Worm (Caenorhabditis elegans) whole organism, L4 larva: ENCODE results near the gene bath-46.

Source experiments
- D1046.2 ChIP-seq: fragments of 200-800 bp; sonication (Bioruptor generic); IDR thresholded peaks from 2 replicates; pipeline ENCODE4 v1.3.6; 2022; ENCODE audit warnings: missing genetic modification characterization, missing compliant biosample characterization
- F26F4.8 ChIP-seq: fragments of 200-800 bp; sonication (Bioruptor generic); conservative IDR thresholded peaks from 2 replicates; pipeline ENCODE4 v1.3.6; 2022; ENCODE audit warnings: missing genetic modification characterization, missing compliant biosample characterization
- F49E8.2 ChIP-seq: sonication (generic microtip); optimal IDR thresholded peaks from 2 replicates; lab custom pipeline; 2016; ENCODE audit warnings: missing compliant biosample characterization, mild to moderate bottlenecking, missing genetic modification characterization, borderline replicate concordance
- Y105C5A.15 ChIP-seq: fragments of 200-800 bp; sonication (Bioruptor generic); IDR thresholded peaks from 2 replicates; pipeline ENCODE4 v1.3.6; 2022; ENCODE audit warnings: missing genetic modification characterization, missing compliant biosample characterization
- Y48G9A.11 ChIP-seq: fragments of 200-800 bp; sonication (Bioruptor generic); IDR thresholded peaks from 2 replicates; pipeline ENCODE4 v1.3.6; 2022; ENCODE audit warnings: missing genetic modification reagents, missing genetic modification characterization, missing compliant biosample characterization
- aha-1 ChIP-seq: fragments of 150-350 bp; peaks from one replicate; lab custom pipeline; 2014; ENCODE audit warnings: missing biosample characterization, missing genetic modification characterization
- arid-1 ChIP-seq: fragments of 200-800 bp; sonication (Bioruptor generic); conservative IDR thresholded peaks from 2 replicates; pipeline ENCODE4 v1.3.6; 2022; ENCODE audit warnings: missing genetic modification reagents, missing genetic modification characterization, missing compliant biosample characterization
- ceh-32 ChIP-seq: sonication (generic microtip); optimal IDR thresholded peaks from 2 replicates; lab custom pipeline; 2016; ENCODE audit warnings: mild to moderate bottlenecking, missing genetic modification characterization, missing compliant biosample characterization; ENCODE audit not compliant: poor library complexity
- ceh-82 ChIP-seq: sonication (generic microtip); optimal IDR thresholded peaks from 2 replicates; lab custom pipeline; 2017; ENCODE audit warnings: missing biosample characterization, missing genetic modification characterization
- ces-1 ChIP-seq: fragments of 150-350 bp; sonication (generic microtip); optimal IDR thresholded peaks from 4 replicates; lab custom pipeline; 2014; ENCODE audit warnings: missing biosample characterization, missing genetic modification reagents, missing genetic modification characterization
- cey-2 ChIP-seq: sonication (generic microtip); optimal IDR thresholded peaks from 3 replicates; lab custom pipeline; 2017; ENCODE audit warnings: missing genetic modification characterization, mild to moderate bottlenecking, missing compliant biosample characterization, antibody characterized with exemption, borderline replicate concordance; ENCODE audit not compliant: insufficient read depth
- daf-12 ChIP-seq: fragments of 150-350 bp; optimal IDR thresholded peaks from 2 replicates; lab custom pipeline; 2014; ENCODE audit warnings: missing biosample characterization, missing genetic modification reagents, missing genetic modification characterization
- daf-16 ChIP-seq, 3 experiments: sonication (generic microtip); optimal IDR thresholded peaks; 2 replicates each; lab custom pipeline; 2016 to 2017; ENCODE audit warnings: missing genetic modification characterization in 3 of 3, missing genetic modification reagents in 3 of 3, mild to moderate bottlenecking in 2 of 3, missing compliant biosample characterization in 2 of 3, missing biosample characterization in 1 of 3, moderate library complexity in 1 of 3
- dmd-6 ChIP-seq: fragments of 200-800 bp; sonication (Bioruptor generic); IDR thresholded peaks from 2 replicates; pipeline ENCODE4 v1.3.6; 2022; ENCODE audit warnings: missing genetic modification reagents, missing genetic modification characterization, missing compliant biosample characterization
- dmd-9 ChIP-seq: fragments of 200-800 bp; sonication (Bioruptor generic); IDR thresholded peaks from 2 replicates; pipeline ENCODE4 v1.3.6; 2022; ENCODE audit warnings: missing genetic modification reagents, missing genetic modification characterization, missing compliant biosample characterization
- dve-1 ChIP-seq: sonication (generic microtip); optimal IDR thresholded peaks from 2 replicates; lab custom pipeline; 2017; ENCODE audit warnings: antibody characterized with exemption, mild to moderate bottlenecking, missing genetic modification characterization, missing compliant biosample characterization; ENCODE audit not compliant: insufficient read depth
- egl-43 ChIP-seq: fragments of 200-800 bp; sonication (Bioruptor generic); IDR thresholded peaks from 2 replicates; pipeline ENCODE4 v1.3.6; 2022; ENCODE audit warnings: missing genetic modification reagents, missing genetic modification characterization, missing compliant biosample characterization
- fos-1 ChIP-seq: fragments of 150-350 bp; optimal IDR thresholded peaks from 2 replicates; lab custom pipeline; 2014; ENCODE audit warnings: missing biosample characterization, missing genetic modification characterization
- gei-8 ChIP-seq: fragments of 200-800 bp; sonication (Bioruptor generic); optimal IDR thresholded peaks from 2 replicates; lab custom pipeline; 2018; ENCODE audit warnings: mild to moderate bottlenecking, missing genetic modification characterization, missing compliant biosample characterization
- hlh-11 ChIP-seq: fragments of 200-800 bp; sonication (Bioruptor generic); optimal IDR thresholded peaks from 2 replicates; lab custom pipeline; 2018; ENCODE audit warnings: mild to moderate bottlenecking, missing genetic modification characterization, missing compliant biosample characterization
- hlh-30 ChIP-seq: sonication (generic microtip); optimal IDR thresholded peaks from 2 replicates; lab custom pipeline; 2017; ENCODE audit warnings: antibody characterized with exemption, mild to moderate bottlenecking, missing genetic modification characterization, missing compliant biosample characterization; ENCODE audit not compliant: insufficient read depth
- hmg-1.1 ChIP-seq: fragments of 200-800 bp; sonication (Bioruptor generic); IDR thresholded peaks from 2 replicates; pipeline ENCODE4 v1.3.6; 2022; ENCODE audit warnings: missing genetic modification reagents, missing genetic modification characterization, missing compliant biosample characterization
- lim-7 ChIP-seq: fragments of 200-800 bp; sonication (Bioruptor generic); IDR thresholded peaks from 2 replicates; pipeline ENCODE4 v1.3.6; 2022; ENCODE audit warnings: missing genetic modification characterization, missing compliant biosample characterization
- lin-13 ChIP-seq: fragments of 150-350 bp; optimal IDR thresholded peaks from 2 replicates; lab custom pipeline; 2014; ENCODE audit warnings: missing biosample characterization, missing genetic modification reagents, missing genetic modification characterization
- lin-15B ChIP-seq: fragments of 150-350 bp; sonication (generic microtip); optimal IDR thresholded peaks from 3 replicates; lab custom pipeline; 2014; ENCODE audit warnings: missing biosample characterization, missing genetic modification characterization
- lin-38 ChIP-seq: fragments of 200-800 bp; sonication (Bioruptor generic); IDR thresholded peaks from 2 replicates; pipeline ENCODE4 v1.3.6; 2022; ENCODE audit warnings: missing genetic modification reagents, missing genetic modification characterization, missing compliant biosample characterization
- lsy-2 ChIP-seq, 2 experiments: fragments of 150-350 bp in 1 of 2; sonication (generic microtip) in 1 of 2; optimal IDR thresholded peaks; 2 replicates each; lab custom pipeline; 2014 to 2017; ENCODE audit warnings: missing biosample characterization in 2 of 2, missing genetic modification characterization in 2 of 2
- madf-5 ChIP-seq, 2 experiments: fragments of 200-800 bp; sonication (Bioruptor generic); IDR thresholded peaks; 2 replicates each; pipeline ENCODE4 v1.3.6; 2022; ENCODE audit warnings: missing compliant biosample characterization in 2 of 2, missing genetic modification characterization in 2 of 2
- madf-9 ChIP-seq: fragments of 200-800 bp; sonication (Bioruptor generic); conservative IDR thresholded peaks from 2 replicates; pipeline ENCODE4 v1.3.6; 2022; ENCODE audit warnings: missing genetic modification reagents, missing genetic modification characterization, missing compliant biosample characterization
- mdl-1 ChIP-seq, 2 experiments: fragments of 150-350 bp in 1 of 2; sonication (generic microtip) in 1 of 2; optimal IDR thresholded peaks; 2 replicates each; lab custom pipeline; 2014 to 2017; ENCODE audit warnings: missing biosample characterization in 2 of 2, missing genetic modification characterization in 2 of 2
- mxl-2 ChIP-seq: fragments of 200-800 bp; sonication (Bioruptor generic); conservative IDR thresholded peaks from 2 replicates; pipeline ENCODE4 v1.3.6; 2022; ENCODE audit warnings: missing genetic modification reagents, missing genetic modification characterization, missing compliant biosample characterization
- nhr-102 ChIP-seq: sonication (generic microtip); optimal IDR thresholded peaks from 2 replicates; lab custom pipeline; 2016; ENCODE audit warnings: mild to moderate bottlenecking, missing genetic modification characterization, moderate library complexity, missing compliant biosample characterization
- nhr-11 ChIP-seq: fragments of 150-350 bp; optimal IDR thresholded peaks from 2 replicates; lab custom pipeline; 2014; ENCODE audit warnings: missing biosample characterization, missing genetic modification characterization
- nhr-111 ChIP-seq: fragments of 200-800 bp; sonication (Bioruptor generic); optimal IDR thresholded peaks from 2 replicates; lab custom pipeline; 2018; ENCODE audit warnings: mild to moderate bottlenecking, missing genetic modification characterization, missing compliant biosample characterization
- nhr-237 ChIP-seq: sonication (generic microtip); optimal IDR thresholded peaks from 2 replicates; lab custom pipeline; 2017; ENCODE audit warnings: missing biosample characterization, missing genetic modification characterization
- nhr-28 ChIP-seq: fragments of 150-350 bp; optimal IDR thresholded peaks from 2 replicates; lab custom pipeline; 2014; ENCODE audit warnings: missing biosample characterization, missing genetic modification characterization
- nhr-42 ChIP-seq: fragments of 200-800 bp; sonication (Bioruptor generic); IDR thresholded peaks from 2 replicates; pipeline ENCODE4 v1.3.6; 2022; ENCODE audit warnings: missing genetic modification characterization, missing compliant biosample characterization
- nhr-76 ChIP-seq: fragments of 150-350 bp; optimal IDR thresholded peaks from 2 replicates; lab custom pipeline; 2014; ENCODE audit warnings: missing biosample characterization, missing genetic modification characterization
- pqm-1 ChIP-seq: sonication (generic microtip); optimal IDR thresholded peaks from 2 replicates; lab custom pipeline; 2017; ENCODE audit warnings: missing biosample characterization, missing genetic modification characterization
- rbr-2 ChIP-seq: sonication (generic microtip); optimal IDR thresholded peaks from 2 replicates; lab custom pipeline; 2016; ENCODE audit warnings: missing genotype, missing genetic modification characterization, missing compliant biosample characterization
- set-16 ChIP-seq: fragments of 200-800 bp; sonication (Bioruptor generic); IDR thresholded peaks from 2 replicates; pipeline ENCODE4 v1.3.6; 2022; ENCODE audit warnings: missing genetic modification reagents, missing genetic modification characterization, missing compliant biosample characterization
- skn-1 ChIP-seq: fragments of 150-350 bp; optimal IDR thresholded peaks from 2 replicates; lab custom pipeline; 2014; ENCODE audit warnings: missing biosample characterization, missing genetic modification characterization
- snpc-1.2 ChIP-seq: fragments of 200-800 bp; sonication (Bioruptor generic); IDR thresholded peaks from 2 replicates; pipeline ENCODE4 v1.3.6; 2022; ENCODE audit warnings: missing genetic modification reagents, missing genetic modification characterization, missing compliant biosample characterization
- snpc-4 ChIP-seq: fragments of 150-350 bp; optimal IDR thresholded peaks from 2 replicates; lab custom pipeline; 2014; ENCODE audit warnings: missing biosample characterization, missing genetic modification characterization
- tag-97 ChIP-seq: fragments of 200-800 bp; sonication (Bioruptor generic); IDR thresholded peaks from 2 replicates; pipeline ENCODE4 v1.3.6; 2022; ENCODE audit warnings: missing genetic modification characterization, missing compliant biosample characterization
- tra-1 ChIP-seq: fragments of 200-800 bp; sonication (Bioruptor generic); IDR thresholded peaks from 2 replicates; pipeline ENCODE4 v1.3.6; 2022; ENCODE audit warnings: missing genetic modification reagents, missing genetic modification characterization, missing compliant biosample characterization
- unc-130 ChIP-seq: sonication (generic microtip); optimal IDR thresholded peaks from 2 replicates; lab custom pipeline; 2016; ENCODE audit warnings: missing genetic modification reagents, missing genetic modification characterization, missing compliant biosample characterization
- ztf-11 ChIP-seq: fragments of 150-350 bp; optimal IDR thresholded peaks from 2 replicates; lab custom pipeline; 2014; ENCODE audit warnings: missing biosample characterization, missing genetic modification characterization

Gene bath-46

ce11 chrII:1597101-1598088 is at the start of gene bath-46:
TSS of gene bath-46 (plus strand) at chrII:1597906.
- TF ChIP-seq unc-130 (GFP tag; lab: Kevin White, UChicago), result no peak
- TF ChIP-seq mxl-2, result no peak
- 0 out of 2 replicates have a peak, but pooled peaks have one; percentile 35 for TF ChIP-seq Y105C5A.15 (GFP tag; lab: Robert Waterston, UW)
- TF ChIP-seq hmg-1.1 (GFP tag; lab: Robert Waterston, UW), result no peak
- no peak for TF ChIP-seq nhr-111 (GFP tag; lab: Kevin White, UChicago)
- TF ChIP-seq hlh-30 (tag; lab: Kevin White, UChicago), result no peak
- TF ChIP-seq arid-1, result 0 out of 2 replicates have a peak, but pooled peaks have one; percentile 8
- TF ChIP-seq dmd-9 (GFP tag; lab: Robert Waterston, UW), result no peak
- no peak for TF ChIP-seq tag-97 (GFP tag; lab: Robert Waterston, UW)
- TF ChIP-seq nhr-102 (tag; lab: Kevin White, UChicago), result no peak
- TF ChIP-seq nhr-11 (tag; lab: Kevin White, UChicago), result no peak
- TF ChIP-seq nhr-237 (tag; lab: Kevin White, UChicago), result no peak
- no peak for TF ChIP-seq lin-13 (GFP tag; lab: Kevin White, UChicago)
- no peak for TF ChIP-seq snpc-4 (tag; lab: Kevin White, UChicago)
- no peak for TF ChIP-seq ces-1 (GFP tag; lab: Kevin White, UChicago)
- no peak for TF ChIP-seq ceh-82 (tag; lab: Kevin White, UChicago)
- no peak for TF ChIP-seq fos-1 (tag; lab: Kevin White, UChicago)
- no peak for TF ChIP-seq mdl-1 (tag; optimal IDR thresholded peaks at IDR 0.05; lab: Kevin White, UChicago)
- TF ChIP-seq hlh-11 (tag; lab: Kevin White, UChicago), result peak; percentile 48
- TF ChIP-seq nhr-76 (tag; lab: Kevin White, UChicago), result no peak
- TF ChIP-seq pqm-1 (tag; lab: Kevin White, UChicago), result peak; percentile 90
- TF ChIP-seq dve-1 (tag; lab: Kevin White, UChicago), result no peak
- TF ChIP-seq madf-9 (GFP tag; lab: Robert Waterston, UW), result 0 out of 2 replicates have a peak, but pooled peaks have one; percentile 13
- TF ChIP-seq D1046.2 (GFP tag; lab: Robert Waterston, UW), result no peak
- peak; percentile 34; the same call in 1 of the 2 replicates for TF ChIP-seq dmd-6 (GFP tag; lab: Robert Waterston, UW)
- no peak for TF ChIP-seq snpc-1.2 (GFP tag; lab: Robert Waterston, UW)
- peak; percentile 75 for TF ChIP-seq lim-7
- no peak for TF ChIP-seq daf-16 (GFP tag; optimal IDR thresholded peaks at IDR 0.05; lab: Kevin White, UChicago)
- peak; percentile 68 for TF ChIP-seq daf-16 (tag; optimal IDR thresholded peaks at IDR 0.05; lab: Kevin White, UChicago)
- peak; percentile 57 for TF ChIP-seq nhr-28
- no peak for TF ChIP-seq nhr-42 (GFP tag; lab: Robert Waterston, UW)
- TF ChIP-seq cey-2 (tag; lab: Kevin White, UChicago), result no peak
- TF ChIP-seq rbr-2 (tag; lab: Kevin White, UChicago), result no peak
- no peak for TF ChIP-seq tra-1 (GFP tag; lab: Robert Waterston, UW)
- TF ChIP-seq ceh-32, result no peak
- no peak for TF ChIP-seq ztf-11 (tag; lab: Kevin White, UChicago)
- TF ChIP-seq set-16 (GFP tag; lab: Robert Waterston, UW), result no peak
- no peak for TF ChIP-seq lsy-2 (tag; optimal IDR thresholded peaks at IDR 0.05; lab: Kevin White, UChicago)
- TF ChIP-seq lin-15B (tag; lab: Kevin White, UChicago), result no peak
- TF ChIP-seq daf-12 (tag; lab: Kevin White, UChicago), result no peak
- TF ChIP-seq lin-38 (GFP tag; lab: Robert Waterston, UW), result no peak
- no peak for TF ChIP-seq F49E8.2
- TF ChIP-seq egl-43, result peak; percentile 56; the same call in 1 of the 2 replicates
- TF ChIP-seq skn-1 (tag; lab: Kevin White, UChicago), result no peak
- TF ChIP-seq gei-8 (GFP tag; lab: Kevin White, UChicago), result no peak
- TF ChIP-seq aha-1 (tag; lab: Kevin White, UChicago), result no peak
- TF ChIP-seq F26F4.8, result no peak
- TF ChIP-seq Y48G9A.11 (GFP tag; lab: Robert Waterston, UW), result no peak
- TF ChIP-seq madf-5 (GFP tag; IDR thresholded peaks at IDR 0.05; lab: Robert Waterston, UW), result no peak
